Fruit fly (Drosophila melanogaster): ENCODE measurements around the gene CalpC.
A peak's percentile ranks its signal among the peaks of the same experiment; 100 is the strongest.

DNA sequence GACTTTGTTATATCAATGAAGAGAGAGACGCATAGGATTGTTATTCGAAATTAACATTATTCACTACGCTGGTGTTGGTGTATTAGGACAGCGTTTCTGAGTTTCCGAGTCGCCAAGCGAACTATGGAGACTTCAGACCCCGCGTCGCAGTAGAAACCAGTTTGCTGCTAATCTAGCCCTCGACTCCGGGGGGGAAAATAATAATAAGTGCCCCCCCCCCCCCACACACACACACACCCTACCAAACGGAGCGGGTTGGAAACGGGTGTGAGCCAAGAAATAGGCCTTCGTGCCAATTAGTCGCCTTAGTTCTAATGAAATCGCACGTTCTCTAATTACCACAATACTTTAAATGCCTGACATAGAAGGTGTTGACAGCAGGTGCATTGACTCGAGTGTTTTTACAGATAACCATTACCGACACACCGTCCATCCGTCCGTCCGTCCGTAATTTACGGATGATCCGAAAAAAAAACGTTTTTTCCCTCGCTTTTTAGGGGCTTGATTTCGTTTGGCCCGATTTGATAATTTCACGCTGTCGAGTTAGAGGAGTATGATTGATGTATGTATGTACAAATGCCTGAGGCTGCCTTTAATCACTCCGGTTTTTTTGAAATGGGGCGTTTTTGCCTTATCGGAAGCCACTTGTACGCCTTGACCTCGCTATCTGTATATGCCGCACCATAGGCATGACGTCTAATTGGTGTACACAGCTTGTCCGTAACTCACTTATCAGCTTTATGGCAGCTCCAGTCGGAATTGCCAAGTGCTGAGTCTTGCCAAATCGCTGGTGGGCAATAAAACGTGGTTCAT lies 43.6 kb upstream of the CalpC start:
- TF ChIP-seq h (GFP tag; optimal IDR thresholded peaks at IDR 0.05), result peak; percentile 27
- TF ChIP-seq usp (GFP tag; optimal IDR thresholded peaks at IDR 0.05), result no peak
- no peak for TF ChIP-seq Hr78 (GFP tag; optimal IDR thresholded peaks at IDR 0.05)
- TF ChIP-seq Jra (GFP tag; optimal IDR thresholded peaks at IDR 0.05), result no peak
- no peak for TF ChIP-seq CrebA (GFP tag; optimal IDR thresholded peaks at IDR 0.05; ENCODE audit: borderline replicate concordance)
- no peak for TF ChIP-seq psq (GFP tag; optimal IDR thresholded peaks at IDR 0.05)
- no peak for TF ChIP-seq OdsH (GFP tag; optimal IDR thresholded peaks at IDR 0.05)
- no peak for TF ChIP-seq N (GFP tag; optimal IDR thresholded peaks at IDR 0.05)
- TF ChIP-seq lola (GFP tag; optimal IDR thresholded peaks at IDR 0.05), result no peak
- no peak for TF ChIP-seq Vsx2 (GFP tag; optimal IDR thresholded peaks at IDR 0.05; ENCODE audit: partially characterized antibody)
- TF ChIP-seq GATAd (GFP tag; optimal IDR thresholded peaks at IDR 0.05), result no peak
- TF ChIP-seq pan (optimal IDR thresholded peaks at IDR 0.05), result no peak
